Fruit fly (Drosophila melanogaster) whole organism, wandering third instar larva: ENCODE data around the gene Fdh.

Experiments
- CrebA ChIP-seq: fragments of 200-800 bp; sonication (Bioruptor generic); optimal IDR thresholded peaks from 2 replicates; lab custom pipeline; 2016; ENCODE audit warnings: missing biosample characterization, mild to moderate bottlenecking, missing genetic modification characterization, borderline replicate concordance
- Dfd ChIP-seq: fragments of >200 bp; optimal IDR thresholded peaks from 2 replicates; lab custom pipeline; 2017; ENCODE audit warnings: missing biosample characterization, missing genetic modification characterization
- Dif ChIP-seq: fragments of 200-275, 200-300 bp; sonication (Bioruptor generic); optimal IDR thresholded peaks from 2 replicates; lab custom pipeline; 2018; ENCODE audit warnings: missing biosample characterization, missing genetic modification characterization; ENCODE audit not compliant: partially characterized antibody
- Hr83 ChIP-seq: fragments of 200-300 bp; sonication (Bioruptor generic); optimal IDR thresholded peaks from 2 replicates; lab custom pipeline; 2016; ENCODE audit warnings: missing biosample characterization, mild to moderate bottlenecking, missing genetic modification characterization, moderate library complexity; ENCODE audit not compliant: poor library complexity, severe bottlenecking
- Myc ChIP-seq: fragments of >200 bp; optimal IDR thresholded peaks from 2 replicates; lab custom pipeline; 2017
- Rel ChIP-seq, 2 experiments: fragments of 200-800 bp; sonication (Bioruptor generic) in 1 of 2; optimal IDR thresholded peaks; 2 replicates in 1 of 2; 3 replicates in 1 of 2; lab custom pipeline; 2016 to 2019; ENCODE audit warnings: mild to moderate bottlenecking in 2 of 2, missing biosample characterization in 2 of 2, missing genetic modification characterization in 2 of 2, moderate library complexity in 1 of 2
- foxo ChIP-seq, 2 experiments: fragments of 200-800 bp; sonication (Bioruptor generic); optimal IDR thresholded peaks; 2 replicates in 1 of 2; 3 replicates in 1 of 2; lab custom pipeline; 2016 to 2017; ENCODE audit warnings: missing biosample characterization in 2 of 2, missing genetic modification characterization in 2 of 2
- fru ChIP-seq: fragments of 200-800 bp; sonication (Bioruptor generic); optimal IDR thresholded peaks from 3 replicates; lab custom pipeline; 2016; ENCODE audit warnings: missing biosample characterization, mild to moderate bottlenecking, missing genetic modification characterization
- h ChIP-seq: fragments of 200-800 bp; sonication (Bioruptor generic); optimal IDR thresholded peaks from 3 replicates; lab custom pipeline; 2016; ENCODE audit warnings: missing biosample characterization, mild to moderate bottlenecking, missing genetic modification characterization
- lola ChIP-seq: fragments of >200 bp; optimal IDR thresholded peaks from 2 replicates; lab custom pipeline; 2017; ENCODE audit warnings: missing biosample characterization, missing genetic modification characterization
- psq ChIP-seq: fragments of 200-800 bp; sonication (Bioruptor generic); optimal IDR thresholded peaks from 3 replicates; lab custom pipeline; 2017; ENCODE audit warnings: missing biosample characterization, mild to moderate bottlenecking, missing genetic modification characterization, moderate library complexity

DNA sequence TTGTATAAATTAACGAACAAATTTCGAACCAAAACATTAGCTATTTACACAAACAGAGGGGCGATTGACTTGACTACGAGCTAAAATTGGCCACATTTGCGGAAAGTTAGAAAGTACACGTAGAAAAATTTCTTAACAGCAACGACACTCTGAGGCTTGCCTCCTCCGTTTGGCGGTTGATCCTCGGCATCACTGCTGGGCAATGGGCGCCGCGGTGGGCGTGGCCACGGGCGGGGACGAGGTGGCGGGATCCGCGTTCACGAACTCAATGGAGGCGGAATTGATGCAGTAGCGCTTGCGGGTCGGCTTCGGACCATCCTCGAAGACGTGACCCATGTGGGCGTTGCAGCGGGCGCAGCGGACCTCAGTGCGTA is 8.7 kb downstream of the Fdh start:
- TF ChIP-seq Hr83 (GFP tag; lab: Kevin White, UChicago) = no peak
- TF ChIP-seq lola = no peak
- no peak for TF ChIP-seq psq (GFP tag; lab: Kevin White, UChicago)
- TF ChIP-seq CrebA (GFP tag; lab: Kevin White, UChicago) = no peak
- TF ChIP-seq fru (GFP tag; lab: Kevin White, UChicago) = no peak
- TF ChIP-seq h = no peak
- no peak for TF ChIP-seq Myc (lab: Kevin White, UChicago)
- no peak for TF ChIP-seq foxo (GFP tag; optimal IDR thresholded peaks at IDR 0.05; lab: Kevin White, UChicago)
- no peak for TF ChIP-seq Rel (GFP tag; optimal IDR thresholded peaks at IDR 0.05; lab: Kevin White, UChicago)
- no peak for TF ChIP-seq Rel (tag; optimal IDR thresholded peaks at IDR 0.05; lab: Kevin White, UChicago)
- TF ChIP-seq Dfd (GFP tag; lab: Kevin White, UChicago) = no peak
- no peak for TF ChIP-seq Dif
